Worm (Caenorhabditis elegans): Measurements from ENCODE around the gene abts-4.

ce11 chrX:6737329-6738008 is 24.1 kb downstream of the abts-4 start:
- no peak for TF ChIP-seq elt-1 (tag; optimal IDR thresholded peaks at IDR 0.05)
- peak; percentile 58 for TF ChIP-seq ztf-4 (tag; optimal IDR thresholded peaks at IDR 0.05)
- peak; percentile 30 for TF ChIP-seq mab-5 (tag; optimal IDR thresholded peaks at IDR 0.05)
- TF ChIP-seq egl-27 (tag; optimal IDR thresholded peaks at IDR 0.05): peak; percentile 96
- no peak for TF ChIP-seq nhr-77 (tag; optimal IDR thresholded peaks at IDR 0.05)
- no peak for TF ChIP-seq aly-2 (tag; optimal IDR thresholded peaks at IDR 0.05)
- no peak for TF ChIP-seq unc-62 (GFP tag; optimal IDR thresholded peaks at IDR 0.05)
- no peak for TF ChIP-seq nhr-237 (tag; optimal IDR thresholded peaks at IDR 0.05)
- no peak for TF ChIP-seq ztf-1 (GFP tag; conservative IDR thresholded peaks at IDR 0.05)
- peak; percentile 89 for TF ChIP-seq blmp-1 (tag; optimal IDR thresholded peaks at IDR 0.05; ENCODE audit: insufficient read depth)
- peak; percentile 98 for TF ChIP-seq F13H6.1 (tag; optimal IDR thresholded peaks at IDR 0.05)
- peak; percentile 78 for TF ChIP-seq lin-11 (tag; optimal IDR thresholded peaks at IDR 0.05)

Data from whole organism, L2 larva.